Worm (Caenorhabditis elegans) whole organism, early embryonic: ENCODE measurements around the gene sdz-18.

ENCODE experiments used
- B0310.2 ChIP-seq: sonication (generic microtip); optimal IDR thresholded peaks from 2 replicates; lab custom pipeline; 2016; ENCODE audit warnings: mild to moderate bottlenecking, missing genetic modification characterization, missing compliant biosample characterization
- F13C5.2 ChIP-seq: sonication (generic microtip); optimal IDR thresholded peaks from 2 replicates; lab custom pipeline; 2017; ENCODE audit warnings: mild to moderate bottlenecking, missing genetic modification characterization, inconsistent platforms, missing compliant biosample characterization
- aly-1 ChIP-seq: sonication (generic microtip); optimal IDR thresholded peaks from 2 replicates; lab custom pipeline; 2016; ENCODE audit warnings: missing genetic modification characterization, missing compliant biosample characterization
- ama-1 ChIP-seq: fragments of 150-350 bp; optimal IDR thresholded peaks from 2 replicates; lab custom pipeline; 2014
- ceh-13 ChIP-seq: fragments of 200-800 bp; sonication (Bioruptor generic); optimal IDR thresholded peaks from 2 replicates; lab custom pipeline; 2018; ENCODE audit warnings: mild to moderate bottlenecking, missing genetic modification characterization, missing compliant biosample characterization
- ceh-36 ChIP-seq: sonication (generic microtip); optimal IDR thresholded peaks from 2 replicates; lab custom pipeline; 2016; ENCODE audit warnings: missing genetic modification characterization, inconsistent platforms, missing compliant biosample characterization
- ets-7 ChIP-seq: sonication (generic microtip); optimal IDR thresholded peaks from 2 replicates; lab custom pipeline; 2016; ENCODE audit warnings: missing genotype, missing genetic modification characterization, missing compliant biosample characterization
- flt-1 ChIP-seq: fragments of 200-800 bp; sonication (Bioruptor generic); IDR thresholded peaks from 2 replicates; pipeline ENCODE4 v1.3.6; 2022; ENCODE audit warnings: missing genetic modification characterization, missing compliant biosample characterization
- hmbx-1 ChIP-seq: sonication (generic microtip); optimal IDR thresholded peaks from 2 replicates; lab custom pipeline; 2016; ENCODE audit warnings: mild to moderate bottlenecking, missing genetic modification characterization, missing compliant biosample characterization
- hmg-4 ChIP-seq: fragments of 200-800 bp; sonication (Bioruptor generic); optimal IDR thresholded peaks from 2 replicates; lab custom pipeline; 2018; ENCODE audit warnings: mild to moderate bottlenecking, missing genetic modification characterization, missing compliant biosample characterization
- hnd-1 ChIP-seq: sonication (generic microtip); optimal IDR thresholded peaks from 2 replicates; lab custom pipeline; 2016; ENCODE audit warnings: missing genetic modification characterization, missing compliant biosample characterization
- pes-1 ChIP-seq: fragments of 200-800 bp; sonication (Bioruptor generic); IDR thresholded peaks from 2 replicates; pipeline ENCODE4 v1.3.6; 2022; ENCODE audit warnings: missing genetic modification reagents, missing genetic modification characterization, missing compliant biosample characterization
- scrt-1 ChIP-seq: fragments of 200-800 bp; sonication (Bioruptor generic); IDR thresholded peaks from 2 replicates; pipeline ENCODE4 v1.3.6; 2022; ENCODE audit warnings: missing genetic modification characterization, missing compliant biosample characterization
- sea-1 ChIP-seq: fragments of 200-800 bp; sonication (Bioruptor generic); conservative IDR thresholded peaks from 2 replicates; pipeline ENCODE4 v1.3.6; 2022; ENCODE audit warnings: missing genetic modification characterization, missing compliant biosample characterization
- tbx-11 ChIP-seq: fragments of 200-800 bp; sonication (Bioruptor generic); IDR thresholded peaks from 2 replicates; pipeline ENCODE4 v1.3.6; 2022; ENCODE audit warnings: missing genetic modification characterization, missing compliant biosample characterization
- tbx-37 ChIP-seq: fragments of 200-800 bp; sonication (Bioruptor generic); conservative IDR thresholded peaks from 2 replicates; pipeline ENCODE4 v1.3.6; 2022; ENCODE audit warnings: missing genetic modification reagents, missing genetic modification characterization, missing compliant biosample characterization
- tra-4 ChIP-seq: sonication (generic microtip); optimal IDR thresholded peaks from 2 replicates; lab custom pipeline; 2017; ENCODE audit warnings: missing genetic modification characterization, missing compliant biosample characterization

sdz-18 gene

ce11 chrII:1695861-1696260 is 10.4 kb downstream of the sdz-18 start, which contains the start of gene F58E1.13:
Gene F58E1.13, minus strand, starts transcription at chrII:1695872.
- TF ChIP-seq hnd-1 (tag; lab: Kevin White, UChicago) (no peak), flt-1 (no peak), hmg-4 (no peak), aly-1 (tag; lab: Kevin White, UChicago) (no peak), ceh-13 (GFP tag; lab: Kevin White, UChicago) (no peak), sea-1 (GFP tag; lab: Robert Waterston, UW) (no peak), pes-1 (GFP tag; lab: Robert Waterston, UW) (no peak), tbx-37 (GFP tag; lab: Robert Waterston, UW) (no peak), ama-1 (lab: Kevin White, UChicago) (no peak), tra-4 (no peak), tbx-11 (no peak), ets-7 (tag; lab: Kevin White, UChicago) (no peak), scrt-1 (no peak), ceh-36 (tag; lab: Kevin White, UChicago) (no peak), B0310.2 (tag; lab: Kevin White, UChicago) (no peak), hmbx-1 (tag; lab: Kevin White, UChicago) (no peak), F13C5.2 (no peak)

ce11 chrII:1694530-1694929 is 11.8 kb downstream of the sdz-18 start, which contains the start of gene fbxc-26:
Gene fbxc-26, minus strand, starts transcription at chrII:1694630.
- no peak for TF ChIP-seq F13C5.2

ce11 chrII:1692827-1693226 is 13.5 kb downstream of the sdz-18 start, which contains the start of gene fbxc-21:
Gene fbxc-21, minus strand, starts transcription at chrII:1692927.
- TF ChIP-seq ets-7 (tag; lab: Kevin White, UChicago): no peak

- TF ChIP-seq aly-1 (tag; lab: Kevin White, UChicago) (no peak), ets-7 (tag; lab: Kevin White, UChicago) (no peak), pes-1 (GFP tag; lab: Robert Waterston, UW) (no peak), hmbx-1 (tag; lab: Kevin White, UChicago) (no peak), sea-1 (GFP tag; lab: Robert Waterston, UW) (no peak), ceh-36 (tag; lab: Kevin White, UChicago) (no peak), hmg-4 (no peak), tbx-11 (no peak), flt-1 (no peak), hnd-1 (tag; lab: Kevin White, UChicago) (no peak), ama-1 (lab: Kevin White, UChicago) (no peak), F13C5.2 (no peak), tbx-37 (GFP tag; lab: Robert Waterston, UW) (no peak), scrt-1 (no peak), ceh-13 (GFP tag; lab: Kevin White, UChicago) (no peak), B0310.2 (tag; lab: Kevin White, UChicago) (no peak)
Measured at ce11 chrII:1691011-1691410, 15.3 kb downstream of the sdz-18 start, which contains the start of gene fbxc-22. Gene fbxc-22, minus strand, starts transcription at chrII:1691111.

ce11 chrII:1688813-1689212 is 17.5 kb downstream of the sdz-18 start, which contains the start of the genes fbxb-18 and fbxb-19:
Gene fbxb-18, minus strand, starts transcription at chrII:1688913.
Gene fbxb-19, minus strand, starts transcription at chrII:1689181.
- TF ChIP-seq F13C5.2: no peak
- TF ChIP-seq sea-1 (GFP tag; lab: Robert Waterston, UW): no peak
- TF ChIP-seq hmg-4: no peak
- TF ChIP-seq scrt-1: no peak
- TF ChIP-seq ama-1 (lab: Kevin White, UChicago): no peak
- no peak for TF ChIP-seq tra-4
- TF ChIP-seq aly-1 (tag; lab: Kevin White, UChicago): no peak
- TF ChIP-seq tbx-37 (GFP tag; lab: Robert Waterston, UW): no peak
- no peak for TF ChIP-seq ceh-13 (GFP tag; lab: Kevin White, UChicago)
- TF ChIP-seq flt-1: no peak
- no peak for TF ChIP-seq ets-7 (tag; lab: Kevin White, UChicago)
- no peak for TF ChIP-seq pes-1 (GFP tag; lab: Robert Waterston, UW)
- TF ChIP-seq ceh-36 (tag; lab: Kevin White, UChicago): no peak
- TF ChIP-seq hmbx-1 (tag; lab: Kevin White, UChicago): no peak
- TF ChIP-seq tbx-11: no peak
- no peak for TF ChIP-seq hnd-1 (tag; lab: Kevin White, UChicago)
- TF ChIP-seq B0310.2 (tag; lab: Kevin White, UChicago): no peak

ce11 chrII:1683742-1684141 is 22.5 kb downstream of the sdz-18 start, which contains the start of gene fbxb-25:
Gene fbxb-25, plus strand, starts transcription at chrII:1684042.
- TF ChIP-seq F13C5.2 (no peak), ets-7 (tag; lab: Kevin White, UChicago) (no peak), tra-4 (no peak), ceh-36 (tag; lab: Kevin White, UChicago) (no peak), tbx-37 (GFP tag; lab: Robert Waterston, UW) (no peak), scrt-1 (no peak), ama-1 (lab: Kevin White, UChicago) (no peak), B0310.2 (tag; lab: Kevin White, UChicago) (no peak), sea-1 (GFP tag; lab: Robert Waterston, UW) (no peak), flt-1 (no peak), hmbx-1 (tag; lab: Kevin White, UChicago) (no peak)

- TF ChIP-seq hnd-1 (tag; lab: Kevin White, UChicago) (no peak), tra-4 (no peak), tbx-11 (no peak), F13C5.2 (no peak), hmg-4 (no peak), ceh-13 (GFP tag; lab: Kevin White, UChicago) (no peak), flt-1 (no peak), B0310.2 (tag; lab: Kevin White, UChicago) (no peak), ceh-36 (tag; lab: Kevin White, UChicago) (no peak), hmbx-1 (tag; lab: Kevin White, UChicago) (no peak), pes-1 (GFP tag; lab: Robert Waterston, UW) (no peak), scrt-1 (no peak), ets-7 (tag; lab: Kevin White, UChicago) (no peak), tbx-37 (GFP tag; lab: Robert Waterston, UW) (no peak), sea-1 (GFP tag; lab: Robert Waterston, UW) (no peak), ama-1 (lab: Kevin White, UChicago) (no peak), aly-1 (tag; lab: Kevin White, UChicago) (no peak)
Measured at ce11 chrII:1682218-1682617, 24.1 kb downstream of the sdz-18 start, which contains the start of gene fbxb-26. Gene fbxb-26, plus strand, starts transcription at chrII:1682518.
